Worm (Caenorhabditis elegans) whole organism, L1 larva: ENCODE measurements around the gene E04D5.5.
A peak's percentile ranks its signal among the peaks of the same experiment; 100 is the strongest.

Source experiments
- C04F5.9 ChIP-seq: sonication (generic microtip); optimal IDR thresholded peaks from 2 replicates; lab custom pipeline; 2016; ENCODE audit warnings: missing genetic modification characterization, missing compliant biosample characterization
- F16B12.6 ChIP-seq: fragments of 150-350 bp; optimal IDR thresholded peaks from 2 replicates; lab custom pipeline; 2014; ENCODE audit warnings: missing biosample characterization, missing genetic modification characterization
- aha-1 ChIP-seq: fragments of 150-350 bp; optimal IDR thresholded peaks from 2 replicates; lab custom pipeline; 2014; ENCODE audit warnings: missing biosample characterization, missing genetic modification characterization
- alr-1 ChIP-seq: fragments of 200-800 bp; sonication (Bioruptor generic); optimal IDR thresholded peaks from 2 replicates; lab custom pipeline; 2018; ENCODE audit warnings: borderline replicate concordance, mild to moderate bottlenecking, missing genetic modification characterization, missing compliant biosample characterization
- ama-1 ChIP-seq: fragments of 150-350 bp; optimal IDR thresholded peaks from 2 replicates; lab custom pipeline; 2014
- ceh-63 ChIP-seq: fragments of 200-800 bp; sonication (Bioruptor generic); optimal IDR thresholded peaks from 2 replicates; lab custom pipeline; 2018; ENCODE audit warnings: mild to moderate bottlenecking, missing genetic modification characterization, missing compliant biosample characterization
- ceh-88 ChIP-seq: fragments of 200-800 bp; sonication (Bioruptor generic); IDR thresholded peaks from 2 replicates; pipeline ENCODE4 v1.3.6; 2022; ENCODE audit warnings: missing genetic modification characterization, missing compliant biosample characterization
- ces-1 ChIP-seq: fragments of 150-350 bp; optimal IDR thresholded peaks from 2 replicates; lab custom pipeline; 2014; ENCODE audit warnings: missing biosample characterization, missing genetic modification reagents, missing genetic modification characterization
- efl-1 ChIP-seq, 4 experiments: fragments of 150-350 bp; optimal IDR thresholded peaks in 3 of 4; peaks in 1 of 4; 1 replicate in 1 of 4; 2 replicates in 3 of 4; lab custom pipeline; 2014; ENCODE audit warnings: missing biosample characterization in 2 of 4, missing genetic modification characterization in 2 of 4, missing genetic modification reagents in 2 of 4
- egl-13 ChIP-seq: sonication (generic microtip); optimal IDR thresholded peaks from 2 replicates; lab custom pipeline; 2016; ENCODE audit warnings: missing genotype, missing genetic modification reagents, missing genetic modification characterization, missing compliant biosample characterization
- egl-27 ChIP-seq, 2 experiments: fragments of 150-350 bp in 1 of 2; sonication (generic microtip); optimal IDR thresholded peaks; 3 replicates each; lab custom pipeline; 2017 to 2018; ENCODE audit warnings: missing biosample characterization in 2 of 2, missing genetic modification characterization in 2 of 2, missing genetic modification reagents in 2 of 2
- elt-2 ChIP-seq: sonication (generic microtip); optimal IDR thresholded peaks from 2 replicates; lab custom pipeline; 2016; ENCODE audit warnings: missing genetic modification characterization, mild to moderate bottlenecking, inconsistent platforms, missing compliant biosample characterization, missing genetic modification reagents
- elt-3 ChIP-seq, 6 experiments: fragments of 150-350 bp in 1 of 6; sonication (generic microtip); optimal IDR thresholded peaks; 2 replicates each; lab custom pipeline; 2017 to 2018; ENCODE audit warnings: missing biosample characterization in 6 of 6, missing genetic modification characterization in 6 of 6, inconsistent platforms in 1 of 6
- ets-5 ChIP-seq: fragments of 200-800 bp; sonication (Bioruptor generic); IDR thresholded peaks from 2 replicates; pipeline ENCODE4 v1.3.6; 2022; ENCODE audit warnings: missing genetic modification characterization, missing compliant biosample characterization
- fkh-10 ChIP-seq: sonication (generic microtip); optimal IDR thresholded peaks from 2 replicates; lab custom pipeline; 2017; ENCODE audit warnings: missing biosample characterization, missing genetic modification reagents, missing genetic modification characterization
- fos-1 ChIP-seq: fragments of 150-350 bp; optimal IDR thresholded peaks from 2 replicates; lab custom pipeline; 2014; ENCODE audit warnings: missing biosample characterization, missing genetic modification characterization
- grh-1 ChIP-seq: fragments of 200-800 bp; sonication (Bioruptor generic); IDR thresholded peaks from 2 replicates; pipeline ENCODE4 v1.3.6; 2022; ENCODE audit warnings: missing genetic modification reagents, missing genetic modification characterization, missing compliant biosample characterization
- hlh-17 ChIP-seq: fragments of 200-800 bp; sonication (Bioruptor generic); optimal IDR thresholded peaks from 2 replicates; lab custom pipeline; 2018; ENCODE audit warnings: missing genetic modification characterization, mild to moderate bottlenecking, missing compliant biosample characterization, moderate library complexity, borderline replicate concordance
- hlh-4 ChIP-seq: sonication (generic microtip); optimal IDR thresholded peaks from 2 replicates; lab custom pipeline; 2016; ENCODE audit warnings: mild to moderate bottlenecking, missing genetic modification characterization, missing compliant biosample characterization
- irx-1 ChIP-seq: sonication (generic microtip); optimal IDR thresholded peaks from 2 replicates; lab custom pipeline; 2016; ENCODE audit warnings: missing genetic modification characterization, missing compliant biosample characterization
- isw-1 ChIP-seq: fragments of 200-800 bp; sonication (Bioruptor generic); IDR thresholded peaks from 2 replicates; pipeline ENCODE4 v1.3.6; 2022; ENCODE audit warnings: missing genetic modification characterization, missing compliant biosample characterization
- lin-14 ChIP-seq: fragments of 200-800 bp; sonication (Bioruptor generic); optimal IDR thresholded peaks from 2 replicates; lab custom pipeline; 2018; ENCODE audit warnings: mild to moderate bottlenecking, missing genetic modification characterization, moderate library complexity, missing compliant biosample characterization
- lir-3 ChIP-seq: sonication (generic microtip); optimal IDR thresholded peaks from 2 replicates; lab custom pipeline; 2016; ENCODE audit warnings: mild to moderate bottlenecking, missing genetic modification characterization, moderate library complexity, missing compliant biosample characterization; ENCODE audit not compliant: poor library complexity
- mab-9 ChIP-seq: fragments of 200-800 bp; sonication (Bioruptor generic); IDR thresholded peaks from 2 replicates; pipeline ENCODE4 v1.3.6; 2022; ENCODE audit warnings: missing genetic modification reagents, missing genetic modification characterization, missing compliant biosample characterization
- mdl-1 ChIP-seq, 2 experiments: fragments of 150-350 bp; optimal IDR thresholded peaks; 2 replicates each; lab custom pipeline; 2014 to 2017; ENCODE audit warnings: missing biosample characterization in 2 of 2, missing genetic modification characterization in 2 of 2, inconsistent platforms in 1 of 2
- mep-1 ChIP-seq: fragments of 150-350 bp; optimal IDR thresholded peaks from 2 replicates; lab custom pipeline; 2014; ENCODE audit warnings: missing biosample characterization, missing genetic modification characterization
- nhr-11 ChIP-seq: fragments of 150-350 bp; optimal IDR thresholded peaks from 2 replicates; lab custom pipeline; 2014; ENCODE audit warnings: missing biosample characterization, missing genetic modification characterization
- nhr-12 ChIP-seq: sonication (generic microtip); optimal IDR thresholded peaks from 2 replicates; lab custom pipeline; 2017; ENCODE audit warnings: missing biosample characterization, missing genetic modification characterization
- nhr-28 ChIP-seq: fragments of 150-350 bp; optimal IDR thresholded peaks from 2 replicates; lab custom pipeline; 2014; ENCODE audit warnings: missing biosample characterization, missing genetic modification characterization
- nhr-77 ChIP-seq: fragments of 150-350 bp; optimal IDR thresholded peaks from 2 replicates; lab custom pipeline; 2014; ENCODE audit warnings: missing biosample characterization, missing genetic modification characterization
- nhr-84 ChIP-seq: sonication (generic microtip); optimal IDR thresholded peaks from 2 replicates; lab custom pipeline; 2017; ENCODE audit warnings: missing biosample characterization, missing genetic modification characterization
- nhr-85 ChIP-seq: sonication (generic microtip); peaks from one replicate; lab custom pipeline; 2016; ENCODE audit warnings: missing genetic modification characterization, inconsistent platforms, missing compliant biosample characterization
- nhr-90 ChIP-seq: sonication (generic microtip); optimal IDR thresholded peaks from 2 replicates; lab custom pipeline; 2016; ENCODE audit warnings: mild to moderate bottlenecking, missing genetic modification characterization, missing compliant biosample characterization; ENCODE audit not compliant: poor library complexity
- pag-3 ChIP-seq: sonication (generic microtip); optimal IDR thresholded peaks from 2 replicates; lab custom pipeline; 2017; ENCODE audit warnings: missing genetic modification characterization, mild to moderate bottlenecking, missing compliant biosample characterization, antibody characterized with exemption, borderline replicate concordance; ENCODE audit not compliant: insufficient read depth
- pax-3 ChIP-seq: fragments of 200-800 bp; sonication (Bioruptor generic); optimal IDR thresholded peaks from 2 replicates; lab custom pipeline; 2018; ENCODE audit warnings: mild to moderate bottlenecking, missing genetic modification characterization, moderate library complexity, missing compliant biosample characterization
- pqm-1 ChIP-seq: sonication (generic microtip); optimal IDR thresholded peaks from 3 replicates; lab custom pipeline; 2017; ENCODE audit warnings: missing biosample characterization, missing genetic modification characterization
- snu-23 ChIP-seq: sonication (generic microtip); optimal IDR thresholded peaks from 2 replicates; lab custom pipeline; 2016; ENCODE audit warnings: missing genetic modification characterization, missing compliant biosample characterization
- sox-4 ChIP-seq: sonication (generic microtip); optimal IDR thresholded peaks from 2 replicates; lab custom pipeline; 2016; ENCODE audit warnings: missing genetic modification characterization, missing compliant biosample characterization
- sptf-1 ChIP-seq: fragments of 150-350 bp; optimal IDR thresholded peaks from 2 replicates; lab custom pipeline; 2014; ENCODE audit warnings: missing biosample characterization, missing genetic modification characterization
- sup-37 ChIP-seq: fragments of 200-800 bp; sonication (Bioruptor generic); optimal IDR thresholded peaks from 2 replicates; lab custom pipeline; 2018; ENCODE audit warnings: mild to moderate bottlenecking, missing genetic modification characterization, missing compliant biosample characterization
- swsn-7 ChIP-seq: sonication (generic microtip); optimal IDR thresholded peaks from 2 replicates; lab custom pipeline; 2016; ENCODE audit warnings: missing genetic modification characterization, missing compliant biosample characterization
- unc-130 ChIP-seq: fragments of 150-350 bp; optimal IDR thresholded peaks from 2 replicates; lab custom pipeline; 2017; ENCODE audit warnings: missing biosample characterization, missing genetic modification characterization, inconsistent platforms
- unc-62 ChIP-seq: fragments of 150-350 bp; optimal IDR thresholded peaks from 2 replicates; lab custom pipeline; 2014; ENCODE audit warnings: missing biosample characterization, missing genetic modification reagents, missing genetic modification characterization
- unc-86 ChIP-seq: sonication (generic microtip); optimal IDR thresholded peaks from 2 replicates; lab custom pipeline; 2016; ENCODE audit warnings: missing genetic modification characterization, missing compliant biosample characterization
- unc-98 ChIP-seq: fragments of 200-800 bp; sonication (Bioruptor generic); IDR thresholded peaks from 2 replicates; pipeline ENCODE4 v1.3.6; 2022; ENCODE audit warnings: missing genetic modification characterization, missing compliant biosample characterization
- vab-15 ChIP-seq: sonication (generic microtip); optimal IDR thresholded peaks from 2 replicates; lab custom pipeline; 2017; ENCODE audit warnings: missing genotype, mild to moderate bottlenecking, missing genetic modification characterization, missing compliant biosample characterization
- xbp-1 ChIP-seq: sonication (generic microtip); optimal IDR thresholded peaks from 2 replicates; lab custom pipeline; 2016; ENCODE audit warnings: missing genetic modification characterization, missing compliant biosample characterization
- zip-4 ChIP-seq: fragments of 200-800 bp; sonication (Bioruptor generic); optimal IDR thresholded peaks from 2 replicates; lab custom pipeline; 2018; ENCODE audit warnings: mild to moderate bottlenecking, missing genetic modification characterization, moderate library complexity, missing compliant biosample characterization

The E04D5.5 gene

DNA sequence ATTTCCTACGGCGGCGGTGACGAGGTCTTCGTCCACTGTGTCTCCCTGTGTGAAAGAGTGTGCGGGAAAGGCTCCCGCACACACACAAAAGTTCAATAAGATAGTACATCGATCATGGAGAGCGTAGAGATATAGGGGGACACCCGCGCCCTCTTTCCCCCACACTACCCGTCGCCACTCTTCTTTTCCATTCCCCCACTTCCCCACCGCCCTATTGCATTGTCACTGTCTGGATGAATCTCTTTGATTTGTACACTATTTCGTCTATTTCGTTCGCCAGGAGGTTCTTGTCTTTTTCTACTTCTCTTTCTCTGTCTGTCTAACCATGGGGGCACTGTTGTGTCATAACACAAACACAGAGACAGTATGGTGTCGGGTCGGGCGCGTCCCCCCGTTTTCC is 28.8 kb upstream of the E04D5.5 start (continued):
- TF ChIP-seq lin-14 (peak; percentile 91), hlh-17 (GFP tag; lab: Kevin White, UChicago) (no peak), swsn-7 (tag; lab: Kevin White, UChicago) (peak; percentile 57), aha-1 (tag; lab: Kevin White, UChicago) (no peak), fos-1 (tag; lab: Kevin White, UChicago) (peak; percentile 21), irx-1 (peak; percentile 22), vab-15 (tag; lab: Kevin White, UChicago) (no peak), nhr-90 (tag; lab: Kevin White, UChicago) (peak; percentile 69), elt-2 (tag; lab: Kevin White, UChicago) (peak; percentile 51), grh-1 (GFP tag; lab: Robert Waterston, UW) (peak; percentile 40; the same call in 1 of the 2 replicates), nhr-77 (peak; percentile 27), hlh-4 (tag; lab: Kevin White, UChicago) (no peak), mdl-1 (tag; optimal IDR thresholded peaks at IDR 0.05; lab: Kevin White, UChicago) (peak in 1 of 2 experiments; percentile 62), ets-5 (GFP tag; lab: Robert Waterston, UW) (no peak), unc-62 (GFP tag; lab: Kevin White, UChicago) (no peak), isw-1 (GFP tag; lab: Robert Waterston, UW) (no peak), lir-3 (tag; lab: Kevin White, UChicago) (peak; percentile 13), egl-13 (tag; lab: Kevin White, UChicago) (no peak), xbp-1 (tag; lab: Kevin White, UChicago) (peak; percentile 37), efl-1 (optimal IDR thresholded peaks at IDR 0.05; lab: Kevin White, UChicago) (peak; percentile 37 to 41), efl-1 (GFP tag; optimal IDR thresholded peaks at IDR 0.05 in 1 of 2; lab: Kevin White, UChicago) (peak; percentile 9 to 95)

DNA sequence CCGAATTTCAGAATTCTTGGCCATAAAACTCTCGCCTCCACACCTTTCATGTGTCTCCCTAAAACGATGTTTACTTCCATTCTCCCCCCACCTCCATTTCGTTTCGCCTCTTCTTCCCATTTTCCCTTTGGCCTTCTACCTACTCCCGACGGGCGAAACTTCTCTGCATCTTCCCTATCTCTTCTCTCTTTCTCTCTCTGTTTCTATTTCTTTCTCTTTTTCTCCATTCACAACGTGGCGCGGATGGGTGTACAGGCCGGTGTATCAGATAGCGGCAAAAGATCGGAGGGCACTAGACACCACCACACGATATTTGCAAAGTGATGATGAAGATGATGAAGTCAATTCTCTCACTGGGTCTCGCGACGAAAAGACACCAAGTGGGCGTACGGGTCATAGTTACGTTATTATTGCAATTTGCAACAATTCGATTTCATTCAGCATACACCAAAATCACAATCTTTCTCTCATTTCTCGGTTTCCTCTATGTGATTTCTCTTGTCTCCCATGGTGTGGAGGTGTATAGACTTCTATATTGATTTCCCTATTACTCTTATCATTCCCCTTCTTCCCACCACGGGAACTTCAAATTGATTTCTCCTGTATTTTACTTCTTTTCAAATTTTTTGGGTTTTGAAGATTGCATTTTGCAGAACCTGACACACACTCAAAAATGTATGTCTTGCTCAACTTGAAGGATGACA is 26.3 kb upstream of the E04D5.5 start, which contains the start of gene ztf-27:
TSS of gene ztf-27 (plus strand) at position 654 of the 704 bp plus-strand sequence.
- TF ChIP-seq sup-37 (GFP tag; lab: Kevin White, UChicago), result no peak
- TF ChIP-seq unc-98 (GFP tag; lab: Robert Waterston, UW), result no peak
- TF ChIP-seq mab-9 (GFP tag; lab: Robert Waterston, UW), result no peak
- TF ChIP-seq nhr-85, result peak; percentile 88
- no peak for TF ChIP-seq ces-1 (GFP tag; lab: Kevin White, UChicago)
- no peak for TF ChIP-seq alr-1 (tag; lab: Kevin White, UChicago)
- TF ChIP-seq snu-23 (GFP tag; lab: Kevin White, UChicago), result peak; percentile 53
- no peak for TF ChIP-seq ceh-88 (GFP tag; lab: Robert Waterston, UW)
- TF ChIP-seq irx-1, result no peak
- TF ChIP-seq sptf-1 (tag; lab: Kevin White, UChicago), result no peak
- no peak for TF ChIP-seq pag-3 (tag; lab: Kevin White, UChicago)
- TF ChIP-seq isw-1 (GFP tag; lab: Robert Waterston, UW), result no peak
- no peak for TF ChIP-seq zip-4 (GFP tag; lab: Kevin White, UChicago)
- no peak for TF ChIP-seq egl-13 (tag; lab: Kevin White, UChicago)
- no peak for TF ChIP-seq nhr-11 (tag; lab: Kevin White, UChicago)
- TF ChIP-seq mep-1 (tag; lab: Kevin White, UChicago), result peak; percentile 55
- TF ChIP-seq elt-3 (tag; optimal IDR thresholded peaks at IDR 0.05; lab: Kevin White, UChicago), result peak in 2 of 6 experiments; percentile 38 to 42
- no peak for TF ChIP-seq nhr-84
- TF ChIP-seq sox-4 (tag; lab: Kevin White, UChicago), result no peak
- TF ChIP-seq pax-3 (tag; lab: Kevin White, UChicago), result no peak
- TF ChIP-seq nhr-90 (tag; lab: Kevin White, UChicago), result peak; percentile 38
- peak; percentile 18 to 22 for TF ChIP-seq efl-1 (optimal IDR thresholded peaks at IDR 0.05; lab: Kevin White, UChicago)
- peak in 1 of 2 experiments; percentile 92 for TF ChIP-seq efl-1 (GFP tag; optimal IDR thresholded peaks at IDR 0.05 in 1 of 2; lab: Kevin White, UChicago)
- no peak for TF ChIP-seq ceh-63 (GFP tag; lab: Kevin White, UChicago)
- TF ChIP-seq mdl-1 (tag; optimal IDR thresholded peaks at IDR 0.05; lab: Kevin White, UChicago), result peak in 1 of 2 experiments; percentile 56
- TF ChIP-seq ama-1 (lab: Kevin White, UChicago), result no peak
- no peak for TF ChIP-seq C04F5.9 (tag; lab: Kevin White, UChicago)
- no peak for TF ChIP-seq nhr-12 (tag; lab: Kevin White, UChicago)
- TF ChIP-seq egl-27 (tag; optimal IDR thresholded peaks at IDR 0.05; lab: Kevin White, UChicago), result no peak
- TF ChIP-seq fkh-10 (GFP tag; lab: Kevin White, UChicago), result no peak
- TF ChIP-seq unc-130 (tag; lab: Kevin White, UChicago), result no peak
- TF ChIP-seq F16B12.6 (tag; lab: Kevin White, UChicago), result no peak
- TF ChIP-seq pqm-1 (tag; lab: Kevin White, UChicago), result no peak
- TF ChIP-seq nhr-28 (tag; lab: Kevin White, UChicago), result no peak
- TF ChIP-seq unc-86 (tag; lab: Kevin White, UChicago), result no peak
- TF ChIP-seq grh-1 (GFP tag; lab: Robert Waterston, UW), result no peak
